Worm (Caenorhabditis elegans) whole organism, L2 larva: ENCODE measurements around the gene F52E4.5.

Experiments
- nhr-11 ChIP-seq: fragments of 150-350 bp; optimal IDR thresholded peaks from 2 replicates; lab custom pipeline; 2014; ENCODE audit warnings: missing biosample characterization, missing genetic modification characterization
- nhr-25 ChIP-seq: fragments of 150-350 bp; sonication (generic microtip); optimal IDR thresholded peaks from 3 replicates; lab custom pipeline; 2014; ENCODE audit warnings: missing biosample characterization, missing genetic modification characterization
- skn-1 ChIP-seq: sonication (generic microtip); optimal IDR thresholded peaks from 2 replicates; lab custom pipeline; 2017; ENCODE audit warnings: missing biosample characterization, missing genetic modification characterization
- unc-39 ChIP-seq: fragments of 150-350 bp; optimal IDR thresholded peaks from 2 replicates; lab custom pipeline; 2014; ENCODE audit warnings: missing biosample characterization, missing genetic modification characterization
- unc-55 ChIP-seq: fragments of 150-350 bp; sonication (generic microtip); optimal IDR thresholded peaks from 3 replicates; lab custom pipeline; 2014; ENCODE audit warnings: missing biosample characterization, missing genetic modification reagents, missing genetic modification characterization
- ztf-4 ChIP-seq: fragments of 150-350 bp; optimal IDR thresholded peaks from 2 replicates; lab custom pipeline; 2014; ENCODE audit warnings: missing biosample characterization, missing genetic modification characterization

- no peak for TF ChIP-seq unc-55 (GFP tag; lab: Kevin White, UChicago)
- TF ChIP-seq nhr-25 (tag; lab: Kevin White, UChicago), result no peak
- TF ChIP-seq unc-39 (tag; lab: Kevin White, UChicago), result no peak
- no peak for TF ChIP-seq skn-1 (tag; lab: Kevin White, UChicago)
- TF ChIP-seq nhr-11 (tag; lab: Kevin White, UChicago), result no peak
- TF ChIP-seq ztf-4 (tag; lab: Kevin White, UChicago), result no peak
These were observed 15.7 kb upstream of the F52E4.5 start for ce11 chrX:3102817-3103216.
